Fruit fly (Drosophila melanogaster) whole organism: ENCODE results near the gene Stat92E.

Experiments used
- CG8478 ChIP-seq: fragments of >200 bp; optimal IDR thresholded peaks from 2 replicates; lab custom pipeline; 2018; ENCODE audit warnings: inconsistent platforms
- Dll ChIP-seq: fragments of >200 bp; optimal IDR thresholded peaks from 2 replicates; lab custom pipeline; 2017
- EcR ChIP-seq, 2 experiments: fragments of >200 bp; optimal IDR thresholded peaks; 2 replicates each; lab custom pipeline; 2017; ENCODE audit warnings: missing biosample characterization in 2 of 2, missing genetic modification characterization in 2 of 2, missing genetic modification reagents in 2 of 2
- pan ChIP-seq: fragments of >200 bp; optimal IDR thresholded peaks from 2 replicates; lab custom pipeline; 2017
- psq ChIP-seq: fragments of >200 bp; optimal IDR thresholded peaks from 2 replicates; lab custom pipeline; 2017
- usp ChIP-seq: fragments of >200 bp; optimal IDR thresholded peaks from 2 replicates; lab custom pipeline; 2017; ENCODE audit warnings: missing biosample characterization, missing genetic modification characterization, mixed read lengths

Stat92E gene

DNA sequence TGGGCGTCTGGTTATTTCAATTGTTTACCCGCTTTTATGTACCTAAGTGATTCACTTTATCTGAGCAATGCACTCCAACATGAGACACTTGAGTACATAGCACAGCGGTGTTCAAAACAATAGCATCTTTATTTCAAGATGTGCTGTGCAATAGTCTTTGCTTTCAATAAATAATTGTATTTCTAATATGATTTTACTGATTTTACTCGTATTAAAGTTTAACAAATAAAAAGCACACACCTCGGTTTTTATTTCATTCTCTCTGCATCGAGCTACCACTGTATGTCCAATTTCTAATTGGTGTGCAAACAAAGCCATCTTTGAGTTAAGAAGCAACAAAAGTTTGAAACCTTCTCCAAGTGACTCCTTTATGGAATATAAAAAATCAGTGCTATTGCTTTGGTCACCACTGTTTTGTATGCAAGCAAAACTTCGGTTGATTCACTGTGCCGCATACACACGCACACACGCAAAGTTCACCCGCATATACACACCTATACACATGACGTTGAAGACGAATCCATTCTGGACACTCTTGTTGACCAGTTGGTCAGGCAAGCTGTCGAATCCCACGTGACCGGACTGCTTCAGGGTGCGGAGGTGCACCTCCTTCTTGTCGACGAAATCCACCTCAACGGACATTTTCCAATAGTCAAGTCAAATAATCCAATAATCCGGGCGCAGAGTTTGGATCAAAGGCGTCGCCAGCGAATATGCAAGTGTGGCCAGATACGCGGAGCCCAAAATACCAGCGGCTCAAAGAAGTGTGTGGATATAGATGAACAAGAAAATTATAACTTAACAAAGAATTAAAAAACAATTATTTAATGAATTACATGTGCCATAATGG lies 35.7 kb upstream of the Stat92E start, which contains the start of gene Septin2:
Gene Septin2 (minus strand): TSS at position 727 of the 850 bp plus-strand sequence.
- TF ChIP-seq pan (lab: Kevin White, UChicago): no peak
- TF ChIP-seq EcR (GFP tag; optimal IDR thresholded peaks at IDR 0.05; lab: Kevin White, UChicago): no peak
- no peak for TF ChIP-seq Dll
- TF ChIP-seq CG8478: no peak
- TF ChIP-seq usp (GFP tag; lab: Kevin White, UChicago): no peak
- TF ChIP-seq psq (lab: Kevin White, UChicago): no peak

DNA sequence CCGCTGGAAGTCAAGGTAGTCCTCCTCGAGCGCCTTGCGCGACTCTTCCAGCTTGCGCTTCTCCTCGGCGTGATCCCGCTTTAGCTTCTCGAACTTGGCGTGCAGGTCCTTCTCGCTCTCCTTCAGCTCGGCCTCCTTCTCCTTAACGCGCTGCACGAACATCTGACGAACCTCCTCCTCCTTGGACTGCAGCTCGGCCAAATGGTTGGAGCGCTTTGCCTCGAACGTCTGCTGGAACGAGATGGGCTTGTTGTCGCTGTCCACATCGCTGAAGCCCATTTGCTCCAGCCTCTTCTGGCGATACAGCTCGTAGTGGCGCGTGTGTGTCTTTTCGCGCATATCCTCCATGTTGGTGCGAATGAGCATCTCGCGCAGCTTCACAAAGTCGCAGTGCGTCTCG lies 34.3 kb upstream of the Stat92E start:
- TF ChIP-seq Dll (no peak), usp (GFP tag; lab: Kevin White, UChicago) (no peak), EcR (GFP tag; optimal IDR thresholded peaks at IDR 0.05; lab: Kevin White, UChicago) (no peak), pan (lab: Kevin White, UChicago) (no peak), CG8478 (no peak), psq (lab: Kevin White, UChicago) (no peak)

DNA sequence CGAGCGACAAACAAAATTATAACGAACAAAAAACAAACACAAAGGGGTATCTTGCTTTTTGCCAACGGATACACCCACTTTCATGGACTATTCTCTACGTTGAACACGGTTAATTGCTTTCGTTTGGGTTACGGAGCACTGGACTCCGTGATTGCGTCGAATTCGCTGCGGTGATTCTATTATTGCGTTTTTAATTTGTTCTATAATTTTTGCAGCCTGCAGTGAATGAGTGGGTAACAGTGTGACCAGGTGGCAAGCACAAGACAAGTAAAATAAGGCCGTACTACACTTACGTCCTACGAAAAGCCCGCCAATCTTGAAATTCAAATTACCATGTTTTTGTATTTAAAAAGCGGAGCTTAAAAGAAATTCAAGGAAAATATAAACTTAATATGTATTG lies 33.5 kb upstream of the Stat92E start, which contains the start of gene CG16953:
Gene CG16953 (minus strand): TSS at position 268 of the 400 bp plus-strand sequence.
- TF ChIP-seq Dll (no peak), EcR (GFP tag; optimal IDR thresholded peaks at IDR 0.05; lab: Kevin White, UChicago) (no peak), pan (lab: Kevin White, UChicago) (no peak), psq (lab: Kevin White, UChicago) (no peak), usp (GFP tag; lab: Kevin White, UChicago) (no peak), CG8478 (no peak)

DNA sequence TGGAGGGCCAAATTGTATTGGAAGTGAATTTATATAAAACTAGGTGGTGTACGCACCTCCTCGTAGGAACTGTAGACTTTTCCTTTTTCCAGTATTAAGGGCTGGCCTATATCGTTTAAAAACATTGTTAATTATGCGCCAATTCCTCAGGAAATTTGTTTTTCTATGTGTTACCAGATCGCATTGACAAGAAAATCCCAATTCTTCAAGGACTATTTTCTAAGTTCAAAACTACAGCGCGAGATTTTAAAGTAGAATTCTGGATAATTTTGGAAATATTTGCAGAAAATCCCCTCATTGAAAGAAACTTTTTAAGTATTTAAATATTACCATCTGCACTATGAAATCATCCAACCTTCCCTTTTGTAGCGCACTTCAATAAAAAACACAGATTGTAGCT lies 29.3 kb upstream of the Stat92E start, which contains the start of gene CG34008:
Gene CG34008 (minus strand): TSS at position 147 of the 400 bp plus-strand sequence.
- TF ChIP-seq pan (lab: Kevin White, UChicago) (no peak), Dll (no peak), EcR (GFP tag; optimal IDR thresholded peaks at IDR 0.05; lab: Kevin White, UChicago) (no peak), psq (lab: Kevin White, UChicago) (no peak), usp (GFP tag; lab: Kevin White, UChicago) (no peak), CG8478 (no peak)

DNA sequence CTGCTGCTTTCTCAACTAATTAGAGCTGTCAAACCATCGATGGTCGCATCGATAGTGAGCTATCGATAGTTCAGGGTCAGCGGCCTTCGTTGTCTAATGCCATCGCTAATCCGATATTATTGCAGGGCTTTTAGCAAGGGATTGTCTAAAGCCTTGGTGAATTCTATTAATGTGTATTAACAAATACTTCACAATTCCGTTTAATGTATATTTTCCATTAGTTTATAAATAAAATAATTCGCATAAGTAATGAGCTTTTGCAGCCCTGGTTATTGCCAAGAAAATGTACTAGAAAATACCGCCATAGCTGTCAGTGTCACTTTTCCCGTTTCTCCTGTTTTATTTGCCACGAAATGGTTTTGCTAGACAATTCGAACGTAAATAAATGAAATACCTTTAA lies 27.7 kb upstream of the Stat92E start, which contains the start of the genes EloB and Srp14:
Gene EloB (minus strand): TSS at position 35 of the 400 bp plus-strand sequence.
Gene Srp14 (plus strand): TSS at position 300 of the 400 bp plus-strand sequence.
- no peak for TF ChIP-seq Dll
- no peak for TF ChIP-seq usp (GFP tag; lab: Kevin White, UChicago)
- no peak for TF ChIP-seq psq (lab: Kevin White, UChicago)
- TF ChIP-seq EcR (GFP tag; optimal IDR thresholded peaks at IDR 0.05; lab: Kevin White, UChicago): no peak
- no peak for TF ChIP-seq CG8478
- TF ChIP-seq pan (lab: Kevin White, UChicago): no peak

DNA sequence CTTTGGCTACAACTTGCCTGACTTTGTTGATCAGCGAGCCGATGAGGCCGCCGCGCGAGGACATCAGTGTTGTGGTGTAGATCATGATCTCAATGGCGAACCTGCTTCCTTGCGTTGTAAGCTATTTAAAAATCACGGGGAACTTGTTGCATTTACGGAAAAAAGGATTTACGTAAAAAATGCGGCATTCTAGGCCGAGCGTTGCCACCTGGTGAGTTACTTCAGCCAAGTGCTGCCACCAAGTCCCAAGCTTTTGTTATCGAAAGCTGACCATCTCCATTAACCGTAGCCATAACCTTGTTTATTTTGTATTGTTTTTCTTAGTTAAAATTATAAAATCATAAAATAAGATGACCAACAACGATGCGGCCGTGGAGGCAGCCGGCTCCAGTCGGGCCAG lies 24.7 kb upstream of the Stat92E start, which contains the start of the genes TFAM and CG5412:
Gene TFAM (minus strand): TSS at position 222 of the 400 bp plus-strand sequence.
Gene CG5412 (plus strand): TSS at position 265 of the 400 bp plus-strand sequence.
- TF ChIP-seq CG8478 (no peak), psq (lab: Kevin White, UChicago) (no peak), EcR (GFP tag; optimal IDR thresholded peaks at IDR 0.05; lab: Kevin White, UChicago) (no peak), pan (lab: Kevin White, UChicago) (no peak)

DNA sequence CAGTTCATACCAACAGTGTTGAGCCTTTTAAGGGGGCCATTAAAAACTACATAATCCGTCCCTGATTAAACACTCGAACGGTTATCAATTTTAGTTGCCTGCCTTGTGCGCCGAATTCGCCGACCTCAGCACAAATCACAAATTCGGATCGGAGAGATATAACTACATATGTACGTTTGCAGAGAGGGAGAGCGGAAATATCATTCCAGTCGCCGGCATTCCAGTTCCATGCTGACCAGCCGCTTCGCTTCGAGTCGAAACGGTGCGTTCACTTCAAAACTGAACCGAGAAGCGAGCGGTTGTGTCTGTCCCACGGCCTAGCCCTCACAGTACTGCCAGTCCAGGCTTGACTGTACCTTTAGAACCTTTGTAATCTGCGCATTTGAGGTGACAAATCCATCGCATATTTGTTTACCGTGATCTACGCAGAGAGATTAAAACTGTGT lies 22.4 kb upstream of the Stat92E start:
- TF ChIP-seq psq (lab: Kevin White, UChicago) (no peak), CG8478 (no peak)

DNA sequence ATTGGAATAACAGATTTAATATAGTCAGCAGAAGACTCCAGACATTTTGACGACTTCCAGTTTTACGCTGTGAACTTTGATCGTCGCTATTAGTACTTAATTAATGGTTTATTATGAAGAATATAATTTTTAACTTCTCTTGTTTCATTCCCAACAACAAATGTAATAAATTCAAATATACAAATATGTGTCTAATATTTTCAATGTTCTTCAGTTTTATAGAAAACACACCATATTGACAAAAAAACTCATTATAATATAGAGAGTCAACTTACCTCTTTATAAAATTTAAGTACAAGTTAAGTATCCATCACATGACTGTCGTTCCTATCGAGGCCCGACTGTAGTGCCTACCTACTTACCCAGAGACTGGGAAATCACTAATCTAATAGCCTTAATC lies 21.2 kb upstream of the Stat92E start:
- TF ChIP-seq Dll (no peak), psq (lab: Kevin White, UChicago) (no peak), EcR (GFP tag; optimal IDR thresholded peaks at IDR 0.05; lab: Kevin White, UChicago) (no peak), CG8478 (no peak), usp (GFP tag; lab: Kevin White, UChicago) (no peak), pan (lab: Kevin White, UChicago) (no peak)

DNA sequence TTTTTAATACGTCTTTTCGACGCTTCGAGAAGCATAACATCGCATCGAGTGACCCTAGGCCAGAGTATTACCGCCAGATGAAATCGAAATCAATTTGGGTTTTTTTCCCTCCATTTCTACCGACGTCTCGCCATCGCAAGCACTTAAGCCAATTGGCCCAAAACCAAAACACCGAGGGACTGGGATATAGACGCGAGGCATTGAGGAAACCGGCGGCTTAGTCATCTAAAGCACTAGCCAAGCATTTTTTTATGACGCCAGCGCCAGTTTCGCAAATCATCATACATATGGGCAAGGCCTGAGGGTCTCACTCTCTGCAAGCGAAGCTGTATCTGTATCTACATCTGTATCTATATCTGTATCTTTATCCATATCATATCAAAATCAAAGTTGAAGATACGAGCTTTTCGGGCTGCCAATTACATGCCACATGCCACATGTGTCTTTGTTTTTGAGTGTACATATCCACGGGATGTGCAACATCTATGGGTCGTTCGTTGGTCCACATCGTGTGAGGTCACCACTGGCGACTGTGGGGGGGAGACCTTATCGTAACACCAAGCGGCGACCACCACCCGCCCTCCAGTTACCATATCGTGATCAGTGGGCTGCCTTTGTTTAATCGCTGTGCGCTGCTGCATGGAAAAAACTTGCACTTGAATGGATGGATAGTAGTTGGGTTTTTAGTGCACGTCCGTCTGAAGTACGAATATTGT lies 15.6 kb upstream of the Stat92E start:
- TF ChIP-seq EcR (GFP tag; optimal IDR thresholded peaks at IDR 0.05; lab: Kevin White, UChicago) (no peak), usp (GFP tag; lab: Kevin White, UChicago) (no peak), psq (lab: Kevin White, UChicago) (no peak), CG8478 (no peak), Dll (no peak)

DNA sequence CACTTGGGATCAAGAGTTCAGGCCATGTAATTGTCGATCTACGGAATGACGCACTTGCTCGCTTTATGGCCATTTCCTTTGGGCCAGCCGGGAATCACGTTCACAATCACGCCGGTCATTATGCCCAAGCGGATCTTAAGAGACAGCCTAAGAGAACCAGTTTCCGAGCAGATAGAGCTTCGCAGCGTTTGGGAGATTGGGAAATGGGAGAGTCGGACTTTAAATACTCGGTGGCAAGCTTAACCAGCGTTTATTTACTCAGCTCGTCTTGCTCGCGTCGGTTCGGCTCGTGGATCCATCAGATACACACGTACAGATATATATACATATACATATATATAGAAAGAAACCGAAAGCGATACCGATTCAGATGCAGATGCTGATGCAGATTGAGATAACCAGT lies 13.4 kb upstream of the Stat92E start:
- TF ChIP-seq Dll: peak; percentile 20
- no peak for TF ChIP-seq usp (GFP tag; lab: Kevin White, UChicago)

DNA sequence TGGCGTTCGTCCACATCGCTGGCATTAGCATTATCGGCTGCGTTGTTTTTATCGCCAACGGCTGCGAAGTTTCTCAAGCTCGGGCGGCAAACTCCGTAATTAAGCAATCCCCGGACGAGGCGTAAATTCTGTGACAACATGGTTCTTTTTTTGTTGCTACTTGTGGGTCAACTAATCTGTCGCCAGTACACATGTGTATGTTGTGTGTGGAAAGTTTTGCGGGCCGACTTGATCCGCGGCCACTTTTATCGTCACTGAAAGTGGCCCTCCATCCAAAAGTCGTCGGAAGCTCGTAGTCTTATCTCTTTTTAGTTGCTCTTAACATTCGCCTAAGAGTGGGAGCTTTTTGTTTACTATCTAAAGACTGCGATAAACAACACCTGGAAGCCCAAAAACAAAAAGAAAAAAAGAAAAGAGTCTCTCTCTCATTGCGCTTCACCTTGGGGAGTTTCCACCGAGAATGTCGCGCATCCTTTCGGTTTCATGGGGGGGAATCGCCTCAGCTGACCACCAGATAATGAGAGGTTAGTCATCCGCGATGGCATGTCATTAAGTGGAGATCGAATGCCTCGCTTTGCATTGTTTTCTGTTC lies 11.8 kb upstream of the Stat92E start, which contains the start of gene CG10877:
Gene CG10877 (minus strand): TSS at position 238 of the 592 bp plus-strand sequence.
- TF ChIP-seq pan (lab: Kevin White, UChicago): no peak
- TF ChIP-seq psq (lab: Kevin White, UChicago): no peak
- TF ChIP-seq EcR (GFP tag; optimal IDR thresholded peaks at IDR 0.05; lab: Kevin White, UChicago): no peak
- no peak for TF ChIP-seq usp (GFP tag; lab: Kevin White, UChicago)
- no peak for TF ChIP-seq Dll
- no peak for TF ChIP-seq CG8478
